Fruit fly (Drosophila melanogaster) whole organism, embryonic: ENCODE results near the gene CG4467.
A peak's percentile ranks its signal among the peaks of the same experiment; 100 is the strongest.

Experiments
- ATbp ChIP-seq: fragments of 200-800 bp; sonication (Bioruptor generic); optimal IDR thresholded peaks from 2 replicates; lab custom pipeline; 2017; ENCODE audit warnings: missing biosample characterization, mild to moderate bottlenecking, missing genetic modification characterization, missing genetic modification reagents
- Atf6 ChIP-seq: fragments of 200-800 bp; sonication (Bioruptor generic); IDR thresholded peaks from 2 replicates; pipeline ENCODE4 v1.3.6; 2022; ENCODE audit warnings: missing biosample characterization, missing genetic modification characterization
- Awh ChIP-seq: fragments of 200-800 bp; sonication (Bioruptor generic); IDR thresholded peaks from 2 replicates; pipeline ENCODE4, ENCODE4 v1.3.6; 2022; ENCODE audit warnings: missing biosample characterization, missing genetic modification characterization
- B-H2 ChIP-seq: fragments of 200-800 bp; sonication (Bioruptor generic); optimal IDR thresholded peaks from 2 replicates; lab custom pipeline; 2018; ENCODE audit warnings: missing biosample characterization, mild to moderate bottlenecking, missing genetic modification characterization
- CG11247 ChIP-seq: fragments of 200-800 bp; sonication (Bioruptor generic); IDR thresholded peaks from 2 replicates; pipeline ENCODE4 v1.3.6; 2022; ENCODE audit warnings: missing biosample characterization, missing genetic modification characterization
- CG12299 ChIP-seq: fragments of 200-800 bp; sonication (Bioruptor generic); optimal IDR thresholded peaks from 2 replicates; lab custom pipeline; 2018; ENCODE audit warnings: missing biosample characterization, mild to moderate bottlenecking, missing genetic modification characterization
- CG12659 ChIP-seq: fragments of 200-800 bp; sonication (Bioruptor generic); optimal IDR thresholded peaks from 3 replicates; lab custom pipeline; 2017; ENCODE audit warnings: mild to moderate bottlenecking, missing biosample characterization, missing genetic modification reagents, missing genetic modification characterization
- CG15011 ChIP-seq: fragments of 200-800 bp; sonication (Bioruptor generic); optimal IDR thresholded peaks from 3 replicates; lab custom pipeline; 2018; ENCODE audit warnings: missing biosample characterization, mild to moderate bottlenecking, missing genetic modification characterization
- CG17186 ChIP-seq: fragments of 200-800 bp; sonication (Bioruptor generic); optimal IDR thresholded peaks from 3 replicates; lab custom pipeline; 2017; ENCODE audit warnings: missing biosample characterization, missing genetic modification reagents, missing genetic modification characterization
- CG3163 ChIP-seq: fragments of 200-800 bp; sonication (Bioruptor generic); optimal IDR thresholded peaks from 3 replicates; lab custom pipeline; 2016; ENCODE audit warnings: missing biosample characterization, missing genetic modification characterization
- CG6254 ChIP-seq: fragments of 200-800 bp; sonication (Bioruptor generic); optimal IDR thresholded peaks from 3 replicates; lab custom pipeline; 2017; ENCODE audit warnings: mild to moderate bottlenecking, missing biosample characterization, missing genetic modification reagents, missing genetic modification characterization
- CG6813 ChIP-seq: fragments of 200-800 bp; sonication (Bioruptor generic); optimal IDR thresholded peaks from 2 replicates; lab custom pipeline; 2017; ENCODE audit warnings: missing biosample characterization, missing genetic modification characterization, mild to moderate bottlenecking, moderate library complexity, missing genetic modification reagents
- CG8281 ChIP-seq: fragments of 200-800 bp; sonication (Bioruptor generic); optimal IDR thresholded peaks from 2 replicates; lab custom pipeline; 2018; ENCODE audit warnings: missing biosample characterization, mild to moderate bottlenecking, missing genetic modification characterization, moderate library complexity
- CG8290 ChIP-seq, 3 experiments: fragments of 200-800 bp; sonication (Bioruptor generic); optimal IDR thresholded peaks; 2 replicates each; lab custom pipeline; 2016 to 2019; ENCODE audit warnings: missing biosample characterization in 3 of 3, missing genetic modification characterization in 3 of 3, mild to moderate bottlenecking in 2 of 3, moderate library complexity in 1 of 3
- CG8359 ChIP-seq: fragments of 200-800 bp; sonication (Bioruptor generic); optimal IDR thresholded peaks from 2 replicates; lab custom pipeline; 2017; ENCODE audit warnings: missing biosample characterization, mild to moderate bottlenecking, missing genetic modification characterization, borderline replicate concordance
- CG8388 ChIP-seq: fragments of 200-800 bp; sonication (Bioruptor generic); optimal IDR thresholded peaks from 2 replicates; lab custom pipeline; 2019; ENCODE audit warnings: missing biosample characterization, mild to moderate bottlenecking, missing genetic modification characterization, moderate library complexity
- H2.0 ChIP-seq: fragments of 200-800 bp; sonication (Bioruptor generic); IDR thresholded peaks from 2 replicates; pipeline ENCODE4 v1.3.6; 2022; ENCODE audit warnings: missing biosample characterization, missing genetic modification characterization
- Hey ChIP-seq: fragments of 200-800 bp; sonication (Bioruptor generic); optimal IDR thresholded peaks from 3 replicates; lab custom pipeline; 2018; ENCODE audit warnings: missing biosample characterization, mild to moderate bottlenecking, missing genetic modification characterization
- Lim3 ChIP-seq: fragments of 200-800 bp; sonication (Bioruptor generic); IDR thresholded peaks from 2 replicates; pipeline ENCODE4 v1.3.6; 2022; ENCODE audit warnings: missing biosample characterization, missing genetic modification characterization
- Med ChIP-seq: fragments of 200-800 bp; sonication (Bioruptor generic); peaks from one replicate; lab custom pipeline; 2016; ENCODE audit warnings: missing biosample characterization, missing genetic modification characterization, mild to moderate bottlenecking, inconsistent platforms, moderate library complexity
- Meics ChIP-seq: fragments of 200-800 bp; sonication (Bioruptor generic); optimal IDR thresholded peaks from 2 replicates; lab custom pipeline; 2017; ENCODE audit warnings: missing biosample characterization, mild to moderate bottlenecking, missing genetic modification characterization
- Sin3A ChIP-seq: fragments of >200 bp; optimal IDR thresholded peaks from 2 replicates; lab custom pipeline; 2018
- TFAM ChIP-seq: fragments of 200-800 bp; sonication (Bioruptor generic); optimal IDR thresholded peaks from 2 replicates; lab custom pipeline; 2017; ENCODE audit warnings: missing biosample characterization, missing genetic modification characterization, inconsistent platforms
- Xrp1 ChIP-seq: fragments of 200-800 bp; sonication (Bioruptor generic); IDR thresholded peaks from 2 replicates; pipeline ENCODE4 v1.3.6; 2022; ENCODE audit warnings: missing biosample characterization, missing genetic modification characterization
- amos ChIP-seq: fragments of 200-800 bp; sonication (Bioruptor generic); IDR thresholded peaks from 2 replicates; pipeline ENCODE4 v1.3.6; 2022; ENCODE audit warnings: missing biosample characterization, missing genetic modification characterization; ENCODE audit not compliant: partially characterized antibody
- caup ChIP-seq: fragments of 200-800 bp; sonication (Bioruptor generic); optimal IDR thresholded peaks from 3 replicates; lab custom pipeline; 2017; ENCODE audit warnings: missing biosample characterization, mild to moderate bottlenecking, missing genetic modification characterization, moderate library complexity; ENCODE audit not compliant: severe bottlenecking
- cwo ChIP-seq: fragments of 200-800 bp; sonication (Bioruptor generic); optimal IDR thresholded peaks from 3 replicates; lab custom pipeline; 2017; ENCODE audit warnings: missing biosample characterization, missing genetic modification characterization, mild to moderate bottlenecking, moderate library complexity, missing genetic modification reagents
- disco-r ChIP-seq: fragments of 200-800 bp; sonication (Bioruptor generic); optimal IDR thresholded peaks from 2 replicates; lab custom pipeline; 2016; ENCODE audit warnings: missing biosample characterization, missing genetic modification characterization
- ewg ChIP-seq: fragments of 200-800 bp; sonication (Bioruptor generic); optimal IDR thresholded peaks from 3 replicates; lab custom pipeline; 2017; ENCODE audit warnings: mild to moderate bottlenecking, missing biosample characterization, missing genetic modification reagents, missing genetic modification characterization
- fd64A ChIP-seq: fragments of 200-800 bp; sonication (Bioruptor generic); optimal IDR thresholded peaks from 3 replicates; lab custom pipeline; 2018; ENCODE audit warnings: missing biosample characterization, mild to moderate bottlenecking, missing genetic modification characterization
- fu2 ChIP-seq: fragments of 200-800 bp; sonication (Bioruptor generic); optimal IDR thresholded peaks from 2 replicates; lab custom pipeline; 2016; ENCODE audit warnings: missing biosample characterization, missing genetic modification characterization
- lab ChIP-seq: fragments of 200-800 bp; sonication (Bioruptor generic); optimal IDR thresholded peaks from 3 replicates; lab custom pipeline; 2017; ENCODE audit warnings: missing biosample characterization, missing genetic modification characterization, mild to moderate bottlenecking, moderate library complexity, missing genetic modification reagents
- mam ChIP-seq: fragments of 200-800 bp; sonication (Bioruptor generic); optimal IDR thresholded peaks from 3 replicates; lab custom pipeline; 2016; ENCODE audit warnings: missing biosample characterization, missing genetic modification characterization
- mirr ChIP-seq: fragments of 200-800 bp; sonication (Bioruptor generic); optimal IDR thresholded peaks from 3 replicates; lab custom pipeline; 2018; ENCODE audit warnings: missing biosample characterization, mild to moderate bottlenecking, missing genetic modification characterization
- pho ChIP-seq: fragments of 200-800 bp; sonication (Bioruptor generic); optimal IDR thresholded peaks from 2 replicates; lab custom pipeline; 2016; ENCODE audit warnings: missing biosample characterization, missing genetic modification characterization
- pnt ChIP-seq: fragments of 200-800 bp; sonication (Bioruptor generic); optimal IDR thresholded peaks from 3 replicates; lab custom pipeline; 2016; ENCODE audit warnings: missing biosample characterization, missing genetic modification characterization
- unpg ChIP-seq: fragments of 200-800 bp; sonication (Bioruptor generic); optimal IDR thresholded peaks from 3 replicates; lab custom pipeline; 2018; ENCODE audit warnings: missing biosample characterization, mild to moderate bottlenecking, missing genetic modification characterization, moderate library complexity

The CG4467 gene

DNA sequence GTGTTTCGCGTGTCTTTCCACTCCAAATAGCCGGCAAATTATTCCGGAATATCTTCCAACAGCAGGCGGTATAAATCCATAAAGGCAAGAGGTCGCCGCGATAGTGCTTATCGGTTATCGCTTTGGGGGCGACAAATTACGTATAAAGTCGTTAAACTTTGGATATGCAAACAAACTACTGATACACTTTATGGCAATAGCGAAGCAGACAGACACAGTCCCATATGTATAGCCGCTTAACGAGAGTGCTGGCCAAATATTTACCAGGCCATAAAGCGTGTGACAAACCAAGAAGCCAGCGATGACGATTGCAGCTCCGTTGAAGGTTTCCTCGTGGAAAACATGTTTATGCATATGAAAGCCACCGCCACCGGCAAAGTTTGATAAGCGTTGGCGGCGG, 35.6 kb upstream of the CG4467 start (continued):
- TF ChIP-seq caup (GFP tag; lab: Kevin White, UChicago) (peak; percentile 48), CG6254 (GFP tag; lab: Kevin White, UChicago) (peak; percentile 1), Meics (GFP tag; lab: Kevin White, UChicago) (peak; percentile 40), CG6813 (GFP tag; lab: Kevin White, UChicago) (peak; percentile 49), CG15011 (GFP tag; lab: Kevin White, UChicago) (peak; percentile 24), Sin3A (lab: Kevin White, UChicago) (no peak), Awh (peak; percentile 35; the same call in 1 of the 2 replicates), CG12659 (peak; percentile 13), CG8359 (GFP tag; lab: Kevin White, UChicago) (peak; percentile 3), unpg (GFP tag; lab: Kevin White, UChicago) (peak; percentile 41), H2.0 (no peak), mirr (GFP tag; lab: Kevin White, UChicago) (peak; percentile 84), fd64A (GFP tag; lab: Kevin White, UChicago) (peak; percentile 10), pnt (GFP tag; lab: Kevin White, UChicago) (no peak), CG8281 (tag; lab: Kevin White, UChicago) (peak; percentile 5), B-H2 (GFP tag; lab: Kevin White, UChicago) (peak; percentile 36), ATbp (GFP tag; lab: Kevin White, UChicago) (peak; percentile 58), Atf6 (GFP tag; lab: Robert Waterston, UW) (0 out of 2 replicates have a peak, but pooled peaks have one; percentile 26), CG12299 (tag; lab: Kevin White, UChicago) (peak; percentile 45)

DNA sequence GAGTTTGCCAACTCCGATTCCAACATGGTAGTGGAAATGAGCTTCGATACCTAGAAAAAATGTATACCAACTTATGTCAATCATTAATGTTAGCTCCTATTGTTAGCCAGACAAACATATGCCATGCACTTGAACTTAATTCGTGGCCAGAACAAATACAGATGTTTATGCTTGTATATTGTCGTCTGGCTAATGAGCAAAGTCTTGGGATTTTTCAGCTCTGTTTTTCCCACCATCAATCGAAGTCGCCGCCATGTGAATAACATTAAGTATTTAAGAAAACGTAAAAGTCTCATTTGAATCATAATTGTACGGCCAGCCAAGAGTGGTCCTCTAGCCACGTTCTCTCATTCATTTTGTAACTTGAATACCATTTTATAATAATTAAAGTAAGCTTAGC, 35.0 kb upstream of the CG4467 start, which contains the start of gene CG6763:
Gene CG6763 (plus strand): TSS at position 301 of the 400 bp plus-strand sequence.
- TF ChIP-seq amos (no peak), disco-r (GFP tag; lab: Kevin White, UChicago) (no peak), Med (GFP tag; lab: Kevin White, UChicago) (peak; percentile 39), Meics (GFP tag; lab: Kevin White, UChicago) (no peak), Xrp1 (GFP tag; lab: Robert Waterston, UW) (no peak), CG11247 (GFP tag; lab: Robert Waterston, UW) (no peak), pho (GFP tag; lab: Kevin White, UChicago) (no peak), TFAM (GFP tag; lab: Kevin White, UChicago) (no peak), lab (GFP tag; lab: Kevin White, UChicago) (peak; percentile 11), CG3163 (GFP tag; lab: Kevin White, UChicago) (no peak), CG17186 (GFP tag; lab: Kevin White, UChicago) (no peak), mam (GFP tag; lab: Kevin White, UChicago) (no peak), ewg (no peak), cwo (no peak), CG8388 (GFP tag; lab: Kevin White, UChicago) (no peak), Lim3 (GFP tag; lab: Robert Waterston, UW) (no peak), fu2 (GFP tag; lab: Kevin White, UChicago) (no peak), Hey (tag; lab: Kevin White, UChicago) (no peak), CG8290 (GFP tag; optimal IDR thresholded peaks at IDR 0.05; lab: Kevin White, UChicago) (no peak), CG8290 (tag; optimal IDR thresholded peaks at IDR 0.05; lab: Kevin White, UChicago) (peak in 1 of 2 experiments; percentile 42)
